Fruit fly (Drosophila melanogaster) whole organism, embryonic: Measurements from ENCODE around the gene CG12194.

Experiments
- Adf1 ChIP-seq: fragments of 200-800 bp; sonication (Bioruptor generic); IDR thresholded peaks from 2 replicates; pipeline ENCODE4 v1.3.6; 2022; ENCODE audit warnings: missing biosample characterization, missing genetic modification characterization
- Antp ChIP-seq: fragments of 200-800 bp; sonication (Bioruptor generic); optimal IDR thresholded peaks from 3 replicates; lab custom pipeline; 2016; ENCODE audit warnings: missing biosample characterization, missing genetic modification characterization
- Asciz ChIP-seq: fragments of 200-800 bp; sonication (Bioruptor generic); optimal IDR thresholded peaks from 2 replicates; lab custom pipeline; 2017; ENCODE audit warnings: missing biosample characterization, mild to moderate bottlenecking, missing genetic modification characterization, missing genetic modification reagents
- CG11696 ChIP-seq: fragments of 200-800 bp; sonication (Bioruptor generic); IDR thresholded peaks from 2 replicates; pipeline ENCODE4 v1.3.6; 2022; ENCODE audit warnings: missing biosample characterization, missing genetic modification characterization
- CG12104 ChIP-seq: fragments of 200-800 bp; sonication (Bioruptor generic); optimal IDR thresholded peaks from 3 replicates; lab custom pipeline; 2016; ENCODE audit warnings: missing biosample characterization, missing genetic modification characterization
- CG12155 ChIP-seq: fragments of 200-800 bp; sonication (Bioruptor generic); optimal IDR thresholded peaks from 3 replicates; lab custom pipeline; 2016; ENCODE audit warnings: missing biosample characterization, missing genetic modification characterization
- CG12391 ChIP-seq: fragments of 200-800 bp; sonication (Bioruptor generic); optimal IDR thresholded peaks from 3 replicates; lab custom pipeline; 2018; ENCODE audit warnings: missing biosample characterization, mild to moderate bottlenecking, missing genetic modification characterization, moderate library complexity
- CG12942 ChIP-seq: fragments of 200-800 bp; sonication (Bioruptor generic); optimal IDR thresholded peaks from 3 replicates; lab custom pipeline; 2016; ENCODE audit warnings: missing biosample characterization, missing genetic modification characterization
- CG14710 ChIP-seq: fragments of 200-800 bp; sonication (Bioruptor generic); optimal IDR thresholded peaks from 3 replicates; lab custom pipeline; 2019; ENCODE audit warnings: missing biosample characterization, mild to moderate bottlenecking, missing genetic modification characterization, moderate library complexity
- CG14965 ChIP-seq: fragments of 200-800 bp; sonication (Bioruptor generic); optimal IDR thresholded peaks from 2 replicates; lab custom pipeline; 2016; ENCODE audit warnings: missing biosample characterization, missing genetic modification characterization, borderline replicate concordance
- CG1602 ChIP-seq: fragments of 200-800 bp; sonication (Bioruptor generic); optimal IDR thresholded peaks from 3 replicates; lab custom pipeline; 2016; ENCODE audit warnings: missing biosample characterization, missing genetic modification characterization
- CG1832 ChIP-seq: fragments of 200-800 bp; sonication (Bioruptor generic); optimal IDR thresholded peaks from 2 replicates; lab custom pipeline; 2017; ENCODE audit warnings: missing biosample characterization, mild to moderate bottlenecking, missing genetic modification characterization, inconsistent platforms
- CG18599 ChIP-seq: fragments of 200-800 bp; sonication (Bioruptor generic); optimal IDR thresholded peaks from 3 replicates; lab custom pipeline; 2017; ENCODE audit warnings: missing biosample characterization, missing genetic modification characterization, mild to moderate bottlenecking, moderate library complexity, missing genetic modification reagents
- CG4328 ChIP-seq: fragments of 200-800 bp; sonication (Bioruptor generic); optimal IDR thresholded peaks from 3 replicates; lab custom pipeline; 2017; ENCODE audit warnings: missing biosample characterization, missing genetic modification reagents, missing genetic modification characterization
- CG4617 ChIP-seq: fragments of 200-800 bp; sonication (Bioruptor generic); optimal IDR thresholded peaks from 3 replicates; lab custom pipeline; 2016; ENCODE audit warnings: missing biosample characterization, missing genetic modification characterization, borderline replicate concordance
- CG5953 ChIP-seq: fragments of 200-800 bp; sonication (Bioruptor generic); IDR thresholded peaks from 2 replicates; pipeline ENCODE4 v1.3.6; 2022; ENCODE audit warnings: missing biosample characterization, missing genetic modification characterization
- CG7745 ChIP-seq: fragments of 200-800 bp; sonication (Bioruptor generic); optimal IDR thresholded peaks from 2 replicates; lab custom pipeline; 2018; ENCODE audit warnings: missing biosample characterization, mild to moderate bottlenecking, missing genetic modification characterization, moderate library complexity
- CG7839 ChIP-seq: fragments of 200-800 bp; sonication (Bioruptor generic); optimal IDR thresholded peaks from 3 replicates; lab custom pipeline; 2018; ENCODE audit warnings: missing biosample characterization, mild to moderate bottlenecking, missing genetic modification characterization, moderate library complexity
- CG9215 ChIP-seq: fragments of 200-800 bp; sonication (Bioruptor generic); IDR thresholded peaks from 2 replicates; pipeline ENCODE4 v1.3.6; 2022; ENCODE audit warnings: missing biosample characterization, missing genetic modification characterization
- CkIIα-i1 ChIP-seq: fragments of 200-800 bp; sonication (Bioruptor generic); IDR thresholded peaks from 2 replicates; pipeline ENCODE4 v1.3.6; 2022; ENCODE audit warnings: missing biosample characterization, missing genetic modification characterization
- E2f1 ChIP-seq: fragments of 200-800 bp; sonication (Bioruptor generic); IDR thresholded peaks from 2 replicates; pipeline ENCODE4 v1.3.6; 2022; ENCODE audit warnings: missing biosample characterization, missing genetic modification characterization
- Gsc ChIP-seq: fragments of 200-800 bp; sonication (Bioruptor generic); IDR thresholded peaks from 2 replicates; pipeline ENCODE4 v1.3.6; 2022; ENCODE audit warnings: missing biosample characterization, missing genetic modification characterization
- HLH3B ChIP-seq: fragments of 200-800 bp; sonication (Bioruptor generic); IDR thresholded peaks from 2 replicates; pipeline ENCODE4 v1.3.6; 2022; ENCODE audit warnings: missing biosample characterization, missing genetic modification characterization
- HmgD ChIP-seq: fragments of 200-800 bp; sonication (Bioruptor generic); optimal IDR thresholded peaks from 3 replicates; lab custom pipeline; 2016; ENCODE audit warnings: missing biosample characterization, missing genetic modification characterization
- HmgZ ChIP-seq: fragments of 200-800 bp; sonication (Bioruptor generic); optimal IDR thresholded peaks from 2 replicates; lab custom pipeline; 2018; ENCODE audit warnings: missing biosample characterization, mild to moderate bottlenecking, missing genetic modification characterization
- MBD-R2 ChIP-seq: fragments of 200-800 bp; sonication (Bioruptor generic); IDR thresholded peaks from 2 replicates; pipeline ENCODE4 v1.3.6; 2022; ENCODE audit warnings: missing biosample characterization, missing genetic modification characterization
- Meics ChIP-seq: fragments of 200-800 bp; sonication (Bioruptor generic); optimal IDR thresholded peaks from 2 replicates; lab custom pipeline; 2017; ENCODE audit warnings: missing biosample characterization, mild to moderate bottlenecking, missing genetic modification characterization
- Oaz ChIP-seq: fragments of 200-800 bp; sonication (Bioruptor generic); IDR thresholded peaks from 2 replicates; pipeline ENCODE4 v1.3.6; 2022; ENCODE audit warnings: missing biosample characterization, missing genetic modification characterization
- Oli ChIP-seq: fragments of 200-800 bp; sonication (Bioruptor generic); optimal IDR thresholded peaks from 2 replicates; lab custom pipeline; 2018; ENCODE audit warnings: missing biosample characterization, mild to moderate bottlenecking, missing genetic modification characterization, moderate library complexity
- Ravus ChIP-seq: fragments of 200-800 bp; sonication (Bioruptor generic); IDR thresholded peaks from 2 replicates; pipeline ENCODE4 v1.3.6; 2022; ENCODE audit warnings: missing biosample characterization, missing genetic modification characterization
- Sry-β ChIP-seq: fragments of 200-800 bp; sonication (Bioruptor generic); optimal IDR thresholded peaks from 2 replicates; lab custom pipeline; 2018; ENCODE audit warnings: missing biosample characterization, mild to moderate bottlenecking, missing genetic modification characterization, moderate library complexity
- abd-A ChIP-seq: fragments of 200-800 bp; sonication (Bioruptor generic); optimal IDR thresholded peaks from 3 replicates; lab custom pipeline; 2019; ENCODE audit warnings: missing biosample characterization, mild to moderate bottlenecking, missing genetic modification characterization, moderate library complexity
- ase ChIP-seq: fragments of 200-800 bp; sonication (Bioruptor generic); IDR thresholded peaks from 3 replicates; pipeline ENCODE4 v1.3.6; 2022; ENCODE audit warnings: missing biosample characterization, missing genetic modification characterization
- bab2 ChIP-seq: fragments of 200-800 bp; sonication (Bioruptor generic); optimal IDR thresholded peaks from 2 replicates; lab custom pipeline; 2016; ENCODE audit warnings: missing biosample characterization, missing genetic modification characterization
- crc ChIP-seq: fragments of 200-800 bp; sonication (Bioruptor generic); optimal IDR thresholded peaks from 2 replicates; lab custom pipeline; 2016; ENCODE audit warnings: missing biosample characterization, missing genetic modification characterization
- croc ChIP-seq: fragments of 200-800 bp; sonication (Bioruptor generic); conservative IDR thresholded peaks from 3 replicates; pipeline ENCODE4 v1.3.6; 2022; ENCODE audit warnings: missing biosample characterization, missing genetic modification characterization
- danr ChIP-seq: fragments of 200-800 bp; sonication (Bioruptor generic); IDR thresholded peaks from 2 replicates; pipeline ENCODE4 v1.3.6; 2022; ENCODE audit warnings: missing biosample characterization, missing genetic modification characterization
- en ChIP-seq: fragments of 200-800 bp; sonication (Bioruptor generic); optimal IDR thresholded peaks from 2 replicates; lab custom pipeline; 2016; ENCODE audit warnings: missing biosample characterization, missing genetic modification characterization
- gcm2 ChIP-seq: fragments of 200-800 bp; sonication (Bioruptor generic); optimal IDR thresholded peaks from 2 replicates; lab custom pipeline; 2016; ENCODE audit warnings: missing biosample characterization, missing genetic modification characterization
- gem ChIP-seq: fragments of 200-800 bp; sonication (Bioruptor generic); optimal IDR thresholded peaks from 2 replicates; lab custom pipeline; 2019; ENCODE audit warnings: missing biosample characterization, mild to moderate bottlenecking, missing genetic modification characterization, moderate library complexity
- gsb ChIP-seq: fragments of 200-800 bp; sonication (Bioruptor generic); IDR thresholded peaks from 2 replicates; pipeline ENCODE4 v1.3.6; 2022; ENCODE audit warnings: missing biosample characterization, missing genetic modification characterization
- gsb-n ChIP-seq: fragments of 200-800 bp; sonication (Bioruptor generic); optimal IDR thresholded peaks from 3 replicates; lab custom pipeline; 2018; ENCODE audit warnings: missing biosample characterization, mild to moderate bottlenecking, missing genetic modification characterization
- gt ChIP-seq: fragments of 200-800 bp; sonication (Bioruptor generic); IDR thresholded peaks from 2 replicates; pipeline ENCODE4 v1.3.6; 2022; ENCODE audit warnings: missing biosample characterization, missing genetic modification characterization
- klu ChIP-seq: fragments of 200-800 bp; sonication (Bioruptor generic); IDR thresholded peaks from 2 replicates; pipeline ENCODE4 v1.3.6; 2022; ENCODE audit warnings: missing biosample characterization, missing genetic modification characterization
- prd ChIP-seq, 3 experiments: fragments of >200 bp in 2 of 3; fragments of 200-800 bp in 1 of 3; sonication (Bioruptor generic) in 1 of 3; optimal IDR thresholded peaks in 2 of 3; IDR thresholded peaks in 1 of 3; 2 replicates in 2 of 3; 3 replicates in 1 of 3; pipeline versions ENCODE4 v1.3.6 to Lab custom; 2017 to 2022; ENCODE audit warnings: missing biosample characterization in 1 of 3, missing genetic modification characterization in 1 of 3
- pzg ChIP-seq: fragments of 200-800 bp; sonication (Bioruptor generic); optimal IDR thresholded peaks from 3 replicates; lab custom pipeline; 2018; ENCODE audit warnings: missing biosample characterization, mild to moderate bottlenecking, missing genetic modification characterization, moderate library complexity
- rib ChIP-seq: fragments of 200-800 bp; sonication (Bioruptor generic); IDR thresholded peaks from 2 replicates; pipeline ENCODE4 v1.3.6; 2022; ENCODE audit warnings: missing biosample characterization, missing genetic modification characterization
- slou ChIP-seq: fragments of 200-800 bp; sonication (Bioruptor generic); optimal IDR thresholded peaks from 3 replicates; lab custom pipeline; 2016; ENCODE audit warnings: missing biosample characterization, missing genetic modification characterization
- tap ChIP-seq: fragments of 200-800 bp; optimal IDR thresholded peaks from 3 replicates; lab custom pipeline; 2019; ENCODE audit warnings: missing biosample characterization, mild to moderate bottlenecking, missing genetic modification characterization, moderate library complexity
- tna ChIP-seq: fragments of 200-800 bp; sonication (Bioruptor generic); IDR thresholded peaks from 2 replicates; pipeline ENCODE4 v1.3.6; 2022; ENCODE audit warnings: missing biosample characterization, missing genetic modification characterization; ENCODE audit not compliant: partially characterized antibody
- wor ChIP-seq: fragments of 200-800 bp; sonication (Bioruptor generic); IDR thresholded peaks from 2 replicates; pipeline ENCODE4 v1.3.6; 2022; ENCODE audit warnings: missing biosample characterization, missing genetic modification characterization

The CG12194 gene

dm6 chr2L:4856118-4856517, 18.0 kb downstream of the CG12194 start (continued):
- TF ChIP-seq Asciz (peak; percentile 57), CG4617 (GFP tag; lab: Kevin White, UChicago) (no peak), slou (no peak), prd (optimal IDR thresholded peaks at IDR 0.05; lab: Kevin White, UChicago) (no peak), prd (GFP tag; IDR thresholded peaks at IDR 0.05; lab: Robert Waterston, UW) (peak; percentile 64; the same call in 2 of the 3 replicates), Antp (GFP tag; lab: Kevin White, UChicago) (no peak), CG14710 (tag; lab: Kevin White, UChicago) (peak; percentile 67), klu (no peak), HmgD (GFP tag; lab: Kevin White, UChicago) (no peak), CG7839 (tag; lab: Kevin White, UChicago) (peak; percentile 78), CG1832 (GFP tag; lab: Kevin White, UChicago) (no peak), Adf1 (no peak), CG12104 (GFP tag; lab: Kevin White, UChicago) (no peak), bab2 (GFP tag; lab: Kevin White, UChicago) (no peak), Ravus (GFP tag; lab: Robert Waterston, UW) (no peak), CG5953 (peak; percentile 43; the same call in 1 of the 2 replicates), abd-A (tag; lab: Kevin White, UChicago) (no peak), HLH3B (GFP tag; lab: Robert Waterston, UW) (peak; percentile 65), MBD-R2 (GFP tag; lab: Robert Waterston, UW) (no peak), gsb-n (tag; lab: Kevin White, UChicago) (peak; percentile 59), Oli (tag; lab: Kevin White, UChicago) (peak; percentile 76), CG14965 (no peak), gem (tag; lab: Kevin White, UChicago) (peak; percentile 87), tna (GFP tag; lab: Robert Waterston, UW) (no peak), croc (peak; percentile 42; the same call in 2 of the 3 replicates), pzg (GFP tag; lab: Kevin White, UChicago) (no peak), CG18599 (GFP tag; lab: Kevin White, UChicago) (peak; percentile 80), Oaz (GFP tag; lab: Robert Waterston, UW) (no peak), CG11696 (peak; percentile 87), CG7745 (no peak), CG1602 (GFP tag; lab: Kevin White, UChicago) (peak; percentile 49), gcm2 (GFP tag; lab: Kevin White, UChicago) (no peak), CG12391 (tag; lab: Kevin White, UChicago) (peak; percentile 83), CG12155 (GFP tag; lab: Kevin White, UChicago) (no peak), gsb (GFP tag; lab: Robert Waterston, UW) (no peak), ase (peak; percentile 44; the same call in 1 of the 3 replicates), rib (GFP tag; lab: Robert Waterston, UW) (no peak), HmgZ (tag; lab: Kevin White, UChicago) (peak; percentile 35), crc (GFP tag; lab: Kevin White, UChicago) (no peak), en (GFP tag; lab: Kevin White, UChicago) (no peak), Gsc (GFP tag; lab: Robert Waterston, UW) (no peak), Meics (GFP tag; lab: Kevin White, UChicago) (peak; percentile 66), CG9215 (GFP tag; lab: Robert Waterston, UW) (peak; percentile 49), Sry-β (GFP tag; lab: Kevin White, UChicago) (no peak), E2f1 (no peak), gt (GFP tag; lab: Robert Waterston, UW) (no peak), tap (tag; lab: Kevin White, UChicago) (peak; percentile 84), wor (GFP tag; lab: Robert Waterston, UW) (no peak), danr (GFP tag; lab: Robert Waterston, UW) (peak; percentile 49; the same call in 1 of the 2 replicates), CG4328 (GFP tag; lab: Kevin White, UChicago) (no peak), CG12942 (GFP tag; lab: Kevin White, UChicago) (peak; percentile 20), CkIIα-i1 (no peak)
